Fruit fly (Drosophila melanogaster): ENCODE data around the gene Papst2.

Gene Papst2

dm6 chr3L:17007041-17007471 is 35.5 kb upstream of the Papst2 start (continued):
- TF ChIP-seq Sry-β (GFP tag; optimal IDR thresholded peaks at IDR 0.05) (no peak), CG2202 (tag; optimal IDR thresholded peaks at IDR 0.05) (no peak), Gsc (GFP tag; IDR thresholded peaks at IDR 0.05) (no peak), ac (GFP tag; optimal IDR thresholded peaks at IDR 0.05) (no peak), Nf-YC (tag; optimal IDR thresholded peaks at IDR 0.05) (no peak), dysf (GFP tag; IDR thresholded peaks at IDR 0.05) (peak; percentile 55; the same call in 2 of the 3 replicates), CG14441 (GFP tag; IDR thresholded peaks at IDR 0.05) (peak; percentile 54), CG2712 (tag; optimal IDR thresholded peaks at IDR 0.05) (peak; percentile 40), CoRest (tag; optimal IDR thresholded peaks at IDR 0.05) (peak; percentile 38), Gug (GFP tag; IDR thresholded peaks at IDR 0.05) (peak; percentile 37; the same call in 2 of the 4 replicates), Sox102F (GFP tag; optimal IDR thresholded peaks at IDR 0.05) (peak; percentile 39), gem (tag; optimal IDR thresholded peaks at IDR 0.05) (peak; percentile 63), CG6254 (GFP tag; optimal IDR thresholded peaks at IDR 0.05) (no peak), hth (optimal IDR thresholded peaks at IDR 0.05) (no peak), NC2α (GFP tag; optimal IDR thresholded peaks at IDR 0.05) (no peak), CG13624 (GFP tag; optimal IDR thresholded peaks at IDR 0.05) (no peak), dmrt11E (tag; optimal IDR thresholded peaks at IDR 0.05) (no peak), CG6654 (GFP tag; optimal IDR thresholded peaks at IDR 0.05) (no peak), jing (GFP tag; optimal IDR thresholded peaks at IDR 0.05) (no peak), gcm (GFP tag; optimal IDR thresholded peaks at IDR 0.05) (no peak), sens (GFP tag) (no peak), CG13123 (GFP tag; optimal IDR thresholded peaks at IDR 0.05) (no peak), Awh (GFP tag; IDR thresholded peaks at IDR 0.05) (no peak), Dref (GFP tag; IDR thresholded peaks at IDR 0.05) (no peak), CG17612 (GFP tag; IDR thresholded peaks at IDR 0.05) (peak; percentile 57; the same call in 1 of the 2 replicates), CG2129 (GFP tag; IDR thresholded peaks at IDR 0.05; ENCODE audit: partially characterized antibody) (no peak), Dfd (GFP tag; optimal IDR thresholded peaks at IDR 0.05) (no peak), CG2199 (GFP tag; IDR thresholded peaks at IDR 0.05) (peak; percentile 36; the same call in 1 of the 3 replicates), esg (GFP tag; conservative IDR thresholded peaks at IDR 0.05) (peak; percentile 25; the same call in 1 of the 2 replicates), CG2875 (GFP tag; optimal IDR thresholded peaks at IDR 0.05) (no peak), danr (GFP tag; IDR thresholded peaks at IDR 0.05) (no peak), crc (GFP tag; optimal IDR thresholded peaks at IDR 0.05) (no peak), H2.0 (GFP tag; IDR thresholded peaks at IDR 0.05) (peak; percentile 26; the same call in 1 of the 2 replicates), dm (GFP tag; optimal IDR thresholded peaks at IDR 0.05) (no peak), CG1792 (GFP tag; optimal IDR thresholded peaks at IDR 0.05) (no peak), Lim3 (GFP tag; IDR thresholded peaks at IDR 0.05) (no peak), salm (tag; optimal IDR thresholded peaks at IDR 0.05) (no peak), CG15696 (tag; optimal IDR thresholded peaks at IDR 0.05) (no peak), Xrp1 (GFP tag; IDR thresholded peaks at IDR 0.05) (peak; percentile 35; the same call in 1 of the 2 replicates), Bteb2 (GFP tag; optimal IDR thresholded peaks at IDR 0.05) (peak; percentile 23), Hmx (GFP tag; optimal IDR thresholded peaks at IDR 0.05) (no peak), nom (GFP tag; optimal IDR thresholded peaks at IDR 0.05) (peak; percentile 11), Antp (GFP tag; optimal IDR thresholded peaks at IDR 0.05) (no peak), CG1647 (GFP tag; optimal IDR thresholded peaks at IDR 0.05) (peak; percentile 7), Dip2 (GFP tag; IDR thresholded peaks at IDR 0.05) (no peak), CG18619 (GFP tag; optimal IDR thresholded peaks at IDR 0.05) (peak; percentile 13), lmd (GFP tag; IDR thresholded peaks at IDR 0.05) (peak; percentile 56; the same call in 1 of the 2 replicates), chn (GFP tag; optimal IDR thresholded peaks at IDR 0.05) (no peak), lab (GFP tag; optimal IDR thresholded peaks at IDR 0.05) (peak; percentile 53), ATbp (GFP tag; optimal IDR thresholded peaks at IDR 0.05) (no peak), Hand (GFP tag; optimal IDR thresholded peaks at IDR 0.05) (no peak), Taf1 (GFP tag; IDR thresholded peaks at IDR 0.05) (peak; percentile 42; the same call in 1 of the 2 replicates)

All from whole organism, embryonic.